Worm (Caenorhabditis elegans): Measurements from ENCODE around the gene oac-21.
"Not testable (repeated sequence)": the region's sequence is repeated elsewhere in the genome, so short reads cannot be mapped to it uniquely, and the experiment has no call there.

Gene oac-21

ce11 chrIV:3919506-3919905 is 30.4 kb downstream of the oac-21 start, which contains the start of gene srz-19:
Gene srz-19, plus strand, starts transcription at chrIV:3919806.
- TF ChIP-seq Y22D7AL.16 (tag; optimal IDR thresholded peaks at IDR 0.05) (no peak), pax-1 (tag; optimal IDR thresholded peaks at IDR 0.05) (no peak), rnt-1 (tag; optimal IDR thresholded peaks at IDR 0.05) (no peak), ceh-48 (tag; optimal IDR thresholded peaks at IDR 0.05) (no peak), ama-1 (optimal IDR thresholded peaks at IDR 0.05) (no peak), ceh-30 (tag; optimal IDR thresholded peaks at IDR 0.05) (no peak), che-1 (tag; optimal IDR thresholded peaks at IDR 0.05) (no peak)

- TF ChIP-seq fkh-6 (tag; optimal IDR thresholded peaks at IDR 0.05) = no peak
- TF ChIP-seq ets-4 (tag; optimal IDR thresholded peaks at IDR 0.05) = no peak
- no peak for TF ChIP-seq nhr-11 (tag; optimal IDR thresholded peaks at IDR 0.05)
- TF ChIP-seq pha-4 (tag; optimal IDR thresholded peaks at IDR 0.05) = no peak
- TF ChIP-seq hlh-30 (tag; optimal IDR thresholded peaks at IDR 0.05; ENCODE audit: insufficient read depth) = no peak
- no peak for TF ChIP-seq ceh-48 (tag; optimal IDR thresholded peaks at IDR 0.05)
- TF ChIP-seq K02D7.2 (tag; optimal IDR thresholded peaks at IDR 0.05) = no peak
- no peak for TF ChIP-seq ceh-9 (tag; optimal IDR thresholded peaks at IDR 0.05)
- no peak for TF ChIP-seq fkh-10 (GFP tag; optimal IDR thresholded peaks at IDR 0.05)
- no peak for TF ChIP-seq F13H6.1 (tag; optimal IDR thresholded peaks at IDR 0.05)
- TF ChIP-seq unc-42 (tag; optimal IDR thresholded peaks at IDR 0.05) = no peak
- TF ChIP-seq gmeb-2 (tag; optimal IDR thresholded peaks at IDR 0.05) = no peak
- TF ChIP-seq lin-11 (tag; optimal IDR thresholded peaks at IDR 0.05) = no peak
- TF ChIP-seq C08G9.2 (tag; optimal IDR thresholded peaks at IDR 0.05) = no peak
- no peak for TF ChIP-seq nhr-232 (tag; optimal IDR thresholded peaks at IDR 0.05)
- TF ChIP-seq pag-3 (tag; optimal IDR thresholded peaks at IDR 0.05; ENCODE audit: borderline replicate concordance) = no peak
- TF ChIP-seq ref-2 (tag; optimal IDR thresholded peaks at IDR 0.05) = no peak
- no peak for TF ChIP-seq dmd-4 (tag; optimal IDR thresholded peaks at IDR 0.05; ENCODE audit: borderline replicate concordance)
- TF ChIP-seq elt-4 (tag; optimal IDR thresholded peaks at IDR 0.05) = no peak
Observed at ce11 chrIV:3921898-3922297, 32.8 kb downstream of the oac-21 start, which contains the start of gene clec-67. Gene clec-67, plus strand, starts transcription at chrIV:3922165.

- TF ChIP-seq nhr-232 (tag; optimal IDR thresholded peaks at IDR 0.05) (no peak), odd-2 (tag; optimal IDR thresholded peaks at IDR 0.05) (no peak), hlh-8 (tag; optimal IDR thresholded peaks at IDR 0.05) (no peak), madf-2 (tag; optimal IDR thresholded peaks at IDR 0.05) (no peak), ceh-48 (tag; optimal IDR thresholded peaks at IDR 0.05) (no peak), fkh-6 (tag; optimal IDR thresholded peaks at IDR 0.05) (no peak), unc-3 (GFP tag; conservative IDR thresholded peaks at IDR 0.05) (no peak), unc-3 (tag; optimal IDR thresholded peaks at IDR 0.05) (no peak), elt-4 (tag; optimal IDR thresholded peaks at IDR 0.05) (no peak), F13H6.1 (tag; optimal IDR thresholded peaks at IDR 0.05) (no peak)
Observed at ce11 chrIV:3926117-3926516, 37.1 kb downstream of the oac-21 start, which contains the start of gene clec-68. Gene clec-68, plus strand, starts transcription at chrIV:3926417.

- TF ChIP-seq unc-55 (GFP tag; optimal IDR thresholded peaks at IDR 0.05); pat-9 (tag; optimal IDR thresholded peaks at IDR 0.05); npax-4 (tag; optimal IDR thresholded peaks at IDR 0.05): not testable (repeated sequence)
Observed at ce11 chrIV:3932408-3932807, 43.3 kb downstream of the oac-21 start, which contains the start of gene clec-70. Gene clec-70, plus strand, starts transcription at chrIV:3932708.

ce11 chrIV:3937097-3937496 is 48.0 kb downstream of the oac-21 start, which contains the start of gene clec-71:
Gene clec-71, plus strand, starts transcription at chrIV:3937458.
- TF ChIP-seq ceh-45 (GFP tag; IDR thresholded peaks at IDR 0.05) = no peak
- no peak for TF ChIP-seq ceh-22 (tag; optimal IDR thresholded peaks at IDR 0.05)
- no peak for TF ChIP-seq ceh-34 (tag; optimal IDR thresholded peaks at IDR 0.05)
- TF ChIP-seq C38D4.7 (GFP tag; optimal IDR thresholded peaks at IDR 0.05) = no peak
- no peak for TF ChIP-seq nhr-11 (tag; optimal IDR thresholded peaks at IDR 0.05)
- TF ChIP-seq pha-4 (tag; optimal IDR thresholded peaks at IDR 0.05) = no peak
- TF ChIP-seq pat-9 (tag; optimal IDR thresholded peaks at IDR 0.05) = no peak
- TF ChIP-seq T23F11.4 (GFP tag; optimal IDR thresholded peaks at IDR 0.05) = no peak
- no peak for TF ChIP-seq ceh-9 (tag; optimal IDR thresholded peaks at IDR 0.05)
- TF ChIP-seq tbx-2 (tag; optimal IDR thresholded peaks at IDR 0.05) = no peak
- no peak for TF ChIP-seq ceh-2 (tag; optimal IDR thresholded peaks at IDR 0.05)
